Worm (Caenorhabditis elegans) whole organism, L2 larva: ENCODE data around the gene glo-4.

ENCODE experiments used
- C34F6.9 ChIP-seq: fragments of 150-350 bp; optimal IDR thresholded peaks from 2 replicates; lab custom pipeline; 2014; ENCODE audit warnings: missing biosample characterization, missing genetic modification characterization
- F13H6.1 ChIP-seq: sonication (generic microtip); optimal IDR thresholded peaks from 2 replicates; lab custom pipeline; 2016; ENCODE audit warnings: missing genetic modification characterization, missing compliant biosample characterization
- Y55F3AM.14 ChIP-seq: fragments of 200-800 bp; sonication (Bioruptor generic); optimal IDR thresholded peaks from 2 replicates; lab custom pipeline; 2018; ENCODE audit warnings: mild to moderate bottlenecking, missing genetic modification characterization, missing compliant biosample characterization
- ZK546.5 ChIP-seq: sonication (generic microtip); optimal IDR thresholded peaks from 2 replicates; lab custom pipeline; 2017; ENCODE audit warnings: missing biosample characterization, missing genetic modification characterization
- alr-1 ChIP-seq: fragments of 150-350 bp; optimal IDR thresholded peaks from 2 replicates; lab custom pipeline; 2014; ENCODE audit warnings: missing biosample characterization, missing genetic modification characterization
- aly-2 ChIP-seq: fragments of 150-350 bp; optimal IDR thresholded peaks from 2 replicates; lab custom pipeline; 2014; ENCODE audit warnings: missing biosample characterization, missing genetic modification characterization
- ama-1 ChIP-seq: fragments of 150-350 bp; optimal IDR thresholded peaks from 2 replicates; lab custom pipeline; 2018; ENCODE audit warnings: inconsistent platforms
- blmp-1 ChIP-seq: sonication (generic microtip); optimal IDR thresholded peaks from 2 replicates; lab custom pipeline; 2017; ENCODE audit warnings: missing genetic modification characterization, mild to moderate bottlenecking, missing compliant biosample characterization, antibody characterized with exemption, moderate library complexity; ENCODE audit not compliant: insufficient read depth
- ceh-82 ChIP-seq: fragments of 150-350 bp; optimal IDR thresholded peaks from 2 replicates; lab custom pipeline; 2014; ENCODE audit warnings: missing biosample characterization, missing genetic modification characterization
- crh-2 ChIP-seq: sonication (generic microtip); optimal IDR thresholded peaks from 2 replicates; lab custom pipeline; 2017; ENCODE audit warnings: missing biosample characterization, missing genetic modification characterization
- dmd-4 ChIP-seq: sonication (generic microtip); optimal IDR thresholded peaks from 2 replicates; lab custom pipeline; 2017; ENCODE audit warnings: missing biosample characterization, missing genetic modification characterization
- egl-27 ChIP-seq: sonication (generic microtip); optimal IDR thresholded peaks from 3 replicates; lab custom pipeline; 2017; ENCODE audit warnings: missing biosample characterization, missing genetic modification reagents, missing genetic modification characterization
- lin-11 ChIP-seq: fragments of 150-350 bp; sonication (generic microtip); optimal IDR thresholded peaks from 2 replicates; lab custom pipeline; 2014; ENCODE audit warnings: missing biosample characterization, missing genetic modification characterization, inconsistent platforms, mixed read lengths
- lin-13 ChIP-seq: fragments of 150-350 bp; optimal IDR thresholded peaks from 2 replicates; lab custom pipeline; 2014; ENCODE audit warnings: missing biosample characterization, missing genetic modification reagents, missing genetic modification characterization
- lin-39 ChIP-seq: fragments of 150-350 bp; optimal IDR thresholded peaks from 2 replicates; lab custom pipeline; 2014; ENCODE audit warnings: missing biosample characterization, missing genetic modification reagents, missing genetic modification characterization
- lsy-2 ChIP-seq, 2 experiments: fragments of 150-350 bp in 1 of 2; sonication (generic microtip) in 1 of 2; optimal IDR thresholded peaks; 2 replicates each; lab custom pipeline; 2014 to 2017; ENCODE audit warnings: missing biosample characterization in 2 of 2, missing genetic modification characterization in 2 of 2
- mab-5 ChIP-seq: fragments of 150-350 bp; optimal IDR thresholded peaks from 2 replicates; lab custom pipeline; 2014; ENCODE audit warnings: missing biosample characterization, missing genetic modification characterization
- mbf-1 ChIP-seq: sonication (generic microtip); optimal IDR thresholded peaks from 2 replicates; lab custom pipeline; 2017; ENCODE audit warnings: missing biosample characterization, missing genetic modification characterization
- mdl-1 ChIP-seq, 2 experiments: fragments of 150-350 bp in 1 of 2; sonication (generic microtip) in 1 of 2; optimal IDR thresholded peaks; 2 replicates each; lab custom pipeline; 2017; ENCODE audit warnings: missing biosample characterization in 2 of 2, missing genetic modification characterization in 2 of 2
- nhr-11 ChIP-seq: fragments of 150-350 bp; optimal IDR thresholded peaks from 2 replicates; lab custom pipeline; 2014; ENCODE audit warnings: missing biosample characterization, missing genetic modification characterization
- nhr-12 ChIP-seq: fragments of 150-350 bp; optimal IDR thresholded peaks from 2 replicates; lab custom pipeline; 2014; ENCODE audit warnings: missing biosample characterization, missing genetic modification characterization
- nhr-129 ChIP-seq: fragments of 150-350 bp; optimal IDR thresholded peaks from 2 replicates; lab custom pipeline; 2014; ENCODE audit warnings: missing biosample characterization, missing genetic modification characterization
- nhr-21 ChIP-seq: fragments of 150-350 bp; optimal IDR thresholded peaks from 2 replicates; lab custom pipeline; 2014; ENCODE audit warnings: missing biosample characterization, missing genetic modification characterization
- nhr-237 ChIP-seq: fragments of 150-350 bp; optimal IDR thresholded peaks from 2 replicates; lab custom pipeline; 2014; ENCODE audit warnings: missing biosample characterization, missing genetic modification characterization
- nhr-25 ChIP-seq: fragments of 150-350 bp; sonication (generic microtip); optimal IDR thresholded peaks from 3 replicates; lab custom pipeline; 2014; ENCODE audit warnings: missing biosample characterization, missing genetic modification characterization
- nhr-6 ChIP-seq: fragments of 150-350 bp; optimal IDR thresholded peaks from 2 replicates; lab custom pipeline; 2014; ENCODE audit warnings: missing biosample characterization, missing genetic modification characterization
- peb-1 ChIP-seq: fragments of 150-350 bp; optimal IDR thresholded peaks from 2 replicates; lab custom pipeline; 2014; ENCODE audit warnings: missing biosample characterization, missing genetic modification characterization
- sem-4 ChIP-seq: fragments of 150-350 bp; optimal IDR thresholded peaks from 2 replicates; lab custom pipeline; 2014; ENCODE audit warnings: missing biosample characterization, missing genetic modification reagents, missing genetic modification characterization
- sma-3 ChIP-seq: sonication (generic microtip); optimal IDR thresholded peaks from 2 replicates; lab custom pipeline; 2016; ENCODE audit warnings: missing genetic modification reagents, missing genetic modification characterization, missing compliant biosample characterization
- sma-9 ChIP-seq, 2 experiments: fragments of 150-350 bp in 1 of 2; sonication (generic microtip) in 1 of 2; optimal IDR thresholded peaks; 2 replicates each; lab custom pipeline; 2014 to 2016; ENCODE audit warnings: missing genetic modification characterization in 2 of 2, mild to moderate bottlenecking in 1 of 2, missing biosample characterization in 1 of 2, missing compliant biosample characterization in 1 of 2, missing genetic modification reagents in 1 of 2, moderate library complexity in 1 of 2
- snpc-4 ChIP-seq: fragments of 150-350 bp; optimal IDR thresholded peaks from 2 replicates; lab custom pipeline; 2014; ENCODE audit warnings: missing biosample characterization, missing genetic modification characterization
- unc-39 ChIP-seq: fragments of 150-350 bp; optimal IDR thresholded peaks from 2 replicates; lab custom pipeline; 2014; ENCODE audit warnings: missing biosample characterization, missing genetic modification characterization
- unc-55 ChIP-seq: fragments of 150-350 bp; sonication (generic microtip); optimal IDR thresholded peaks from 3 replicates; lab custom pipeline; 2014; ENCODE audit warnings: missing biosample characterization, missing genetic modification reagents, missing genetic modification characterization
- unc-62 ChIP-seq: fragments of 150-350 bp; optimal IDR thresholded peaks from 2 replicates; lab custom pipeline; 2014; ENCODE audit warnings: missing biosample characterization, missing genetic modification reagents, missing genetic modification characterization
- zag-1 ChIP-seq: fragments of 150-350 bp; optimal IDR thresholded peaks from 2 replicates; lab custom pipeline; 2014; ENCODE audit warnings: missing biosample characterization, missing genetic modification characterization
- ztf-1 ChIP-seq: fragments of 200-800 bp; sonication (Bioruptor generic); conservative IDR thresholded peaks from 2 replicates; pipeline ENCODE4 v1.3.6; 2022; ENCODE audit warnings: missing genetic modification characterization, missing compliant biosample characterization
- ztf-4 ChIP-seq: fragments of 150-350 bp; optimal IDR thresholded peaks from 2 replicates; lab custom pipeline; 2014; ENCODE audit warnings: missing biosample characterization, missing genetic modification characterization

glo-4 gene

ce11 chrV:9232296-9232695 is 10.7 kb downstream of the glo-4 start, which contains the start of gene F07C3.3:
F07C3.3 (minus strand) TSS chrV:9232396.
- no peak for TF ChIP-seq sma-9 (GFP tag; optimal IDR thresholded peaks at IDR 0.05; lab: Kevin White, UChicago)
- TF ChIP-seq sma-9 (tag; optimal IDR thresholded peaks at IDR 0.05; lab: Kevin White, UChicago) = no peak
- TF ChIP-seq mbf-1 = no peak
- TF ChIP-seq sma-3 = no peak
- no peak for TF ChIP-seq lin-13 (GFP tag; lab: Kevin White, UChicago)
- TF ChIP-seq nhr-12 (tag; lab: Kevin White, UChicago) = no peak
- no peak for TF ChIP-seq sem-4 (tag; lab: Kevin White, UChicago)
- no peak for TF ChIP-seq peb-1 (tag; lab: Kevin White, UChicago)
- TF ChIP-seq aly-2 (tag; lab: Kevin White, UChicago) = no peak
- TF ChIP-seq mdl-1 (tag; optimal IDR thresholded peaks at IDR 0.05; lab: Kevin White, UChicago) = no peak
- no peak for TF ChIP-seq mab-5 (tag; lab: Kevin White, UChicago)
- TF ChIP-seq Y55F3AM.14 = no peak
- TF ChIP-seq zag-1 (tag; lab: Kevin White, UChicago) = no peak
- TF ChIP-seq nhr-237 (tag; lab: Kevin White, UChicago) = no peak
- no peak for TF ChIP-seq ceh-82 (tag; lab: Kevin White, UChicago)
- no peak for TF ChIP-seq F13H6.1 (tag; lab: Kevin White, UChicago)
- TF ChIP-seq nhr-129 (tag; lab: Kevin White, UChicago) = no peak
- TF ChIP-seq snpc-4 = no peak

- TF ChIP-seq unc-39 (tag; lab: Kevin White, UChicago) (no peak), sma-3 (no peak), ama-1 (no peak), ztf-4 (no peak), sma-9 (GFP tag; optimal IDR thresholded peaks at IDR 0.05; lab: Kevin White, UChicago) (no peak), sma-9 (tag; optimal IDR thresholded peaks at IDR 0.05; lab: Kevin White, UChicago) (no peak), crh-2 (tag; lab: Kevin White, UChicago) (peak; percentile 16), lsy-2 (tag; optimal IDR thresholded peaks at IDR 0.05; lab: Kevin White, UChicago) (peak in 1 of 2 experiments; percentile 36), aly-2 (tag; lab: Kevin White, UChicago) (no peak), nhr-129 (tag; lab: Kevin White, UChicago) (peak; percentile 8), lin-11 (no peak), C34F6.9 (tag; lab: Kevin White, UChicago) (peak; percentile 54), alr-1 (tag; lab: Kevin White, UChicago) (no peak), lin-13 (GFP tag; lab: Kevin White, UChicago) (no peak), nhr-21 (tag; lab: Kevin White, UChicago) (no peak), unc-55 (GFP tag; lab: Kevin White, UChicago) (peak; percentile 49)
Observed at ce11 chrV:9225675-9226144, 17.3 kb downstream of the glo-4 start, which contains the start of gene F07C3.2. F07C3.2 (plus strand) TSS chrV:9226094.

- peak; percentile 74 for TF ChIP-seq blmp-1 (tag; lab: Kevin White, UChicago)
- peak; percentile 26 for TF ChIP-seq unc-55 (GFP tag; lab: Kevin White, UChicago)
- TF ChIP-seq nhr-12 (tag; lab: Kevin White, UChicago) = no peak
- no peak for TF ChIP-seq ztf-1 (GFP tag; lab: Robert Waterston, UW)
Observed at ce11 chrV:9224981-9225380, 18.0 kb downstream of the glo-4 start.

- TF ChIP-seq nhr-11 (no peak), nhr-25 (no peak), ztf-1 (GFP tag; lab: Robert Waterston, UW) (no peak), lsy-2 (tag; optimal IDR thresholded peaks at IDR 0.05; lab: Kevin White, UChicago) (no peak), snpc-4 (no peak), aly-2 (tag; lab: Kevin White, UChicago) (no peak), F13H6.1 (tag; lab: Kevin White, UChicago) (no peak), blmp-1 (tag; lab: Kevin White, UChicago) (no peak), unc-62 (GFP tag; lab: Kevin White, UChicago) (no peak)
Observed at ce11 chrV:9224377-9224776, 18.6 kb downstream of the glo-4 start.

ce11 chrV:9222819-9223218 is 20.2 kb downstream of the glo-4 start:
- TF ChIP-seq ama-1 (no peak), nhr-129 (tag; lab: Kevin White, UChicago) (no peak), egl-27 (no peak), C34F6.9 (tag; lab: Kevin White, UChicago) (no peak), ceh-82 (tag; lab: Kevin White, UChicago) (no peak), dmd-4 (tag; lab: Kevin White, UChicago) (no peak), zag-1 (tag; lab: Kevin White, UChicago) (no peak), sma-3 (no peak), lsy-2 (tag; optimal IDR thresholded peaks at IDR 0.05; lab: Kevin White, UChicago) (no peak), mdl-1 (tag; optimal IDR thresholded peaks at IDR 0.05; lab: Kevin White, UChicago) (no peak), nhr-6 (tag; lab: Kevin White, UChicago) (no peak), lin-39 (no peak), mbf-1 (no peak), F13H6.1 (tag; lab: Kevin White, UChicago) (no peak), nhr-237 (tag; lab: Kevin White, UChicago) (no peak), ZK546.5 (tag; lab: Kevin White, UChicago) (no peak)
